Worm (Caenorhabditis elegans): ENCODE data around the gene F01D4.5.

Gene F01D4.5

ce11 chrIV:10512752-10513151 is 29.3 kb upstream of the F01D4.5 start:
- TF ChIP-seq lir-1 (GFP tag; conservative IDR thresholded peaks at IDR 0.05) = no peak
- TF ChIP-seq ceh-91 (GFP tag; IDR thresholded peaks at IDR 0.05) = no peak
- no peak for TF ChIP-seq dpff-1 (tag; optimal IDR thresholded peaks at IDR 0.05)
- TF ChIP-seq attf-5 (GFP tag; optimal IDR thresholded peaks at IDR 0.05) = no peak
- no peak for TF ChIP-seq B0336.3 (GFP tag; IDR thresholded peaks at IDR 0.05)
- TF ChIP-seq ztf-3 (GFP tag; optimal IDR thresholded peaks at IDR 0.05) = no peak

- TF ChIP-seq ekl-4 (GFP tag; IDR thresholded peaks at IDR 0.05) = no peak
- TF ChIP-seq hsf-1 (GFP tag; IDR thresholded peaks at IDR 0.05) = peak; percentile 59
- no peak for TF ChIP-seq attf-5 (GFP tag; optimal IDR thresholded peaks at IDR 0.05)
- no peak for TF ChIP-seq lin-35 (GFP tag; optimal IDR thresholded peaks at IDR 0.05)
- TF ChIP-seq F33H1.4 (GFP tag; IDR thresholded peaks at IDR 0.05) = no peak
- no peak for TF ChIP-seq let-607 (tag; optimal IDR thresholded peaks at IDR 0.05)
- no peak for TF ChIP-seq cebp-2 (GFP tag; IDR thresholded peaks at IDR 0.05)
- no peak for TF ChIP-seq ztf-25 (GFP tag; IDR thresholded peaks at IDR 0.05)
- peak; percentile 56 for TF ChIP-seq B0336.3 (GFP tag; IDR thresholded peaks at IDR 0.05)
- TF ChIP-seq mel-28 (tag; optimal IDR thresholded peaks at IDR 0.05; ENCODE audit: borderline replicate concordance) = no peak
- no peak for TF ChIP-seq tlf-1 (GFP tag; optimal IDR thresholded peaks at IDR 0.05)
- peak; percentile 13 for TF ChIP-seq nhr-90 (tag; optimal IDR thresholded peaks at IDR 0.05)
- TF ChIP-seq mcd-1 (GFP tag; IDR thresholded peaks at IDR 0.05) = no peak
- TF ChIP-seq ets-4 (GFP tag; optimal IDR thresholded peaks at IDR 0.05) = peak; percentile 39
- TF ChIP-seq K12H6.12 (tag; optimal IDR thresholded peaks at IDR 0.05) = no peak
- no peak for TF ChIP-seq die-1 (tag; optimal IDR thresholded peaks at IDR 0.05)
- TF ChIP-seq unc-62 (GFP tag; optimal IDR thresholded peaks at IDR 0.05) = peak; percentile 41
- TF ChIP-seq pha-4 (tag; optimal IDR thresholded peaks at IDR 0.05) = peak; percentile 15
- peak; percentile 77 for TF ChIP-seq nhr-80 (tag; optimal IDR thresholded peaks at IDR 0.05)
- peak; percentile 97 for TF ChIP-seq atf-7 (tag; optimal IDR thresholded peaks at IDR 0.05)
- TF ChIP-seq rec-8 (tag; optimal IDR thresholded peaks at IDR 0.05) = no peak
- no peak for TF ChIP-seq ztf-6 (GFP tag; IDR thresholded peaks at IDR 0.05)
- no peak for TF ChIP-seq nfya-2 (GFP tag; IDR thresholded peaks at IDR 0.05)
- no peak for TF ChIP-seq lsl-1 (GFP tag; optimal IDR thresholded peaks at IDR 0.05)
- no peak for TF ChIP-seq F37B4.10 (GFP tag; IDR thresholded peaks at IDR 0.05)
- TF ChIP-seq egl-44 (GFP tag; IDR thresholded peaks at IDR 0.05) = 0 out of 2 replicates have a peak, but pooled peaks have one; percentile 13
- TF ChIP-seq Y56A3A.18 (GFP tag; IDR thresholded peaks at IDR 0.05) = 0 out of 2 replicates have a peak, but pooled peaks have one; percentile 13
- no peak for TF ChIP-seq F10E7.11 (tag; optimal IDR thresholded peaks at IDR 0.05)
- TF ChIP-seq mes-4 (tag; optimal IDR thresholded peaks at IDR 0.05) = no peak
- TF ChIP-seq snpc-4 (GFP tag; optimal IDR thresholded peaks at IDR 0.05) = no peak
- no peak for TF ChIP-seq snpc-4 (tag; optimal IDR thresholded peaks at IDR 0.05)
- no peak for TF ChIP-seq lag-1 (GFP tag; IDR thresholded peaks at IDR 0.05)
- no peak for TF ChIP-seq cebp-1 (GFP tag; IDR thresholded peaks at IDR 0.05)
- peak; percentile 48 for TF ChIP-seq cebp-1 (tag; optimal IDR thresholded peaks at IDR 0.05)
- no peak for TF ChIP-seq Y67H2A.10 (GFP tag; conservative IDR thresholded peaks at IDR 0.05)
- TF ChIP-seq Y53G8AR.9 (GFP tag; conservative IDR thresholded peaks at IDR 0.05) = 0 out of 2 replicates have a peak, but pooled peaks have one; percentile 37
- TF ChIP-seq madf-10 (tag; optimal IDR thresholded peaks at IDR 0.05) = peak; percentile 51
- TF ChIP-seq unc-130 (GFP tag; optimal IDR thresholded peaks at IDR 0.05) = no peak
These were observed 28.0 kb upstream of the F01D4.5 start for ce11 chrIV:10511432-10511831.
